Worm (Caenorhabditis elegans) whole organism, late embryonic: Measurements from ENCODE around the gene ZC404.1.

Source experiments
- ama-1 ChIP-seq: fragments of 150-350 bp; optimal IDR thresholded peaks from 2 replicates; lab custom pipeline; 2014
- fkh-6 ChIP-seq: sonication (generic microtip); optimal IDR thresholded peaks from 2 replicates; lab custom pipeline; 2016; ENCODE audit warnings: missing genetic modification characterization, missing compliant biosample characterization
- pqm-1 ChIP-seq: sonication (generic microtip); optimal IDR thresholded peaks from 2 replicates; lab custom pipeline; 2016; ENCODE audit warnings: missing genetic modification characterization, missing compliant biosample characterization
- sox-4 ChIP-seq: sonication (generic microtip); optimal IDR thresholded peaks from 2 replicates; lab custom pipeline; 2017; ENCODE audit warnings: mild to moderate bottlenecking, missing genetic modification characterization, inconsistent platforms, missing compliant biosample characterization

ce11 chrV:6758017-6758416 lies 36.0 kb upstream of the ZC404.1 start, which contains the start of gene dbl-1:
- no peak for TF ChIP-seq pqm-1 (tag; lab: Kevin White, UChicago)
- no peak for TF ChIP-seq ama-1 (lab: Kevin White, UChicago)
- TF ChIP-seq fkh-6 = no peak
- TF ChIP-seq sox-4 (tag; lab: Kevin White, UChicago) = no peak
